Worm (Caenorhabditis elegans): Measurements from ENCODE around the gene sri-65.

DNA sequence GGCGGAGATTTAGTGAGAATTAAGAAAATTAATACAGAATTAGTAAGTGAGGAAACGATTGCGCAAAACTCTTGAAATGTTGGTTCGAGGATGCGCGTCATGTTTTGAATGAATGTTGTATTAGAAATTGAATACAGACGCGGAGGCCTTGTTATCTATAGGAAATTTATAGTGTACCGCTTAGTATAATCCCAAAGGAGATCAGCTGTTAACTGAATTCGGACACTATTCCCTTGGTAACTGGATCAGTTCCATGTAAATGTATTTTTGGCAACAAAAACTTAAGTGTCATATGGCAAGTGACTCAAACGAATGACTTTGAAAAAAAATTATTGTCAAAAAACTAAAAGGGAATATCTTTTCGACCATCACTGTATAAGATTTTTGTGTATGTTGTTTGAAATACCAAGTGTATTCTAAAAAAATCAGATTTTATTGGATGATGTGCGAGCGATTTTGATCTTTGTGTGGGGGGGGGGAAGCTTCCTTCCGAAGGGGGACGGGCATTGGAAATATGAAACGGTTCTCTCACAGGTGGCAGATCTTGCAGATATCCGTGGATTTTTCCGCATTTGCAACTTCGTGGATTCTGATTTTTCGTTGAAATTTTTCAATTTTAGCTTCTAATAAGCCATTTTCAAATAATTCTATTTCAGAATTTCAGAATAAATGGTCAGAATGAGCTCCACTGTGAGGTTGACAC, 41.6 kb downstream of the sri-65 start, which contains the start of the genes W08G11.5 and W08G11.1:
- no peak for TF ChIP-seq ZK546.5 (tag; optimal IDR thresholded peaks at IDR 0.05)
- TF ChIP-seq fos-1 (tag; optimal IDR thresholded peaks at IDR 0.05): no peak
- TF ChIP-seq F13H6.1 (tag; optimal IDR thresholded peaks at IDR 0.05): no peak
- no peak for TF ChIP-seq elt-1 (tag; optimal IDR thresholded peaks at IDR 0.05)
- TF ChIP-seq nhr-237 (tag; optimal IDR thresholded peaks at IDR 0.05): no peak
- TF ChIP-seq egl-27 (tag; optimal IDR thresholded peaks at IDR 0.05): no peak
- no peak for TF ChIP-seq ztf-11 (tag; optimal IDR thresholded peaks at IDR 0.05)

Data from whole organism, L2 larva.